Worm (Caenorhabditis elegans) whole organism, L2 larva: ENCODE results near the gene K11H12.4.

ENCODE experiments used
- blmp-1 ChIP-seq: sonication (generic microtip); optimal IDR thresholded peaks from 2 replicates; lab custom pipeline; 2017; ENCODE audit warnings: missing genetic modification characterization, mild to moderate bottlenecking, missing compliant biosample characterization, antibody characterized with exemption, moderate library complexity; ENCODE audit not compliant: insufficient read depth
- dmd-4 ChIP-seq: sonication (generic microtip); optimal IDR thresholded peaks from 2 replicates; lab custom pipeline; 2017; ENCODE audit warnings: missing biosample characterization, missing genetic modification characterization
- elt-1 ChIP-seq: fragments of 150-350 bp; optimal IDR thresholded peaks from 2 replicates; lab custom pipeline; 2014; ENCODE audit warnings: missing biosample characterization, missing genetic modification characterization
- lin-39 ChIP-seq: fragments of 150-350 bp; optimal IDR thresholded peaks from 2 replicates; lab custom pipeline; 2014; ENCODE audit warnings: missing biosample characterization, missing genetic modification reagents, missing genetic modification characterization
- nhr-11 ChIP-seq: fragments of 150-350 bp; optimal IDR thresholded peaks from 2 replicates; lab custom pipeline; 2014; ENCODE audit warnings: missing biosample characterization, missing genetic modification characterization
- nhr-21 ChIP-seq: fragments of 150-350 bp; optimal IDR thresholded peaks from 2 replicates; lab custom pipeline; 2014; ENCODE audit warnings: missing biosample characterization, missing genetic modification characterization
- nhr-6 ChIP-seq: fragments of 150-350 bp; optimal IDR thresholded peaks from 2 replicates; lab custom pipeline; 2014; ENCODE audit warnings: missing biosample characterization, missing genetic modification characterization
- snpc-4 ChIP-seq: fragments of 150-350 bp; optimal IDR thresholded peaks from 2 replicates; lab custom pipeline; 2014; ENCODE audit warnings: missing biosample characterization, missing genetic modification characterization
- unc-62 ChIP-seq: fragments of 150-350 bp; optimal IDR thresholded peaks from 2 replicates; lab custom pipeline; 2014; ENCODE audit warnings: missing biosample characterization, missing genetic modification reagents, missing genetic modification characterization
- zag-1 ChIP-seq: fragments of 150-350 bp; optimal IDR thresholded peaks from 2 replicates; lab custom pipeline; 2014; ENCODE audit warnings: missing biosample characterization, missing genetic modification characterization
- ztf-4 ChIP-seq: fragments of 150-350 bp; optimal IDR thresholded peaks from 2 replicates; lab custom pipeline; 2014; ENCODE audit warnings: missing biosample characterization, missing genetic modification characterization

DNA sequence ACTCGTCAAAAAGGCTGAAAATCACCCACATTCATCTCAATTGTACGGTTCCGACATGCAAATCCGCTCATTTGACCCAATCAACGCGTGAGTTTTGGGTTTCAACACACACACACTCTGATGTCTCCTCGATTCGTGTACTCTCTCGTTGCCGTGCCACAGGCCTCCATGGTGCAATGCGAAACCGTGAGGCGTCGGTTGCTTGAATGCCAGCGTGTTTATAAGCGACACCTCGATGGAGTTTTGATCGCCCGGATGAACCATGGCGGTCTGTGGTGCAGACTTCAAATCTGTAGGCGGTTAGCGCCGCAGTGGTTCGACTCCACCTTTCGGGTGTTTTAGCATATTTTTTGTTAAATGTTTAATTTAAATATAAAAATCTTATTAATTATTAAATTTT is 17.8 kb downstream of the K11H12.4 start:
- TF ChIP-seq dmd-4 (tag; lab: Kevin White, UChicago) (no peak), unc-62 (GFP tag; lab: Kevin White, UChicago) (no peak), blmp-1 (no peak), elt-1 (no peak), nhr-11 (tag; lab: Kevin White, UChicago) (no peak), ztf-4 (tag; lab: Kevin White, UChicago) (no peak), lin-39 (no peak), nhr-21 (tag; lab: Kevin White, UChicago) (peak; percentile 12), snpc-4 (peak; percentile 98), zag-1 (tag; lab: Kevin White, UChicago) (no peak), nhr-6 (no peak)
